Worm (Caenorhabditis elegans) whole organism, midembryonic: Measurements from ENCODE around the gene F53A2.9.

Source experiments
- T22C8.4 ChIP-seq: fragments of 200-800 bp; sonication (Bioruptor generic); IDR thresholded peaks from 2 replicates; pipeline ENCODE4 v1.3.6; 2022; ENCODE audit warnings: missing genetic modification characterization, missing compliant biosample characterization
- cog-1 ChIP-seq: sonication (generic microtip); optimal IDR thresholded peaks from 2 replicates; lab custom pipeline; 2016; ENCODE audit warnings: missing genetic modification characterization, missing compliant biosample characterization
- flt-1 ChIP-seq: fragments of 200-800 bp; sonication (Bioruptor generic); IDR thresholded peaks from 2 replicates; pipeline ENCODE4 v1.3.6; 2022; ENCODE audit warnings: missing genetic modification characterization, missing compliant biosample characterization
- ref-1 ChIP-seq: fragments of 200-800 bp; sonication (Bioruptor generic); conservative IDR thresholded peaks from 2 replicates; pipeline ENCODE4 v1.3.6; 2022; ENCODE audit warnings: missing genetic modification reagents, missing genetic modification characterization, missing compliant biosample characterization
- tab-1 ChIP-seq: fragments of 200-800 bp; sonication (Bioruptor generic); IDR thresholded peaks from 2 replicates; pipeline ENCODE4 v1.3.6; 2022; ENCODE audit warnings: missing genetic modification characterization, missing compliant biosample characterization
- ztf-29 ChIP-seq: fragments of 200-800 bp; sonication (Bioruptor generic); IDR thresholded peaks from 2 replicates; pipeline ENCODE4 v1.3.6; 2022; ENCODE audit warnings: missing genetic modification reagents, missing genetic modification characterization, missing compliant biosample characterization

ce11 chrIII:13340504-13341274 is 18.5 kb downstream of the F53A2.9 start:
- TF ChIP-seq ztf-29 (no peak), T22C8.4 (GFP tag; lab: Robert Waterston, UW) (0 out of 2 replicates have a peak, but pooled peaks have one; percentile 10), ref-1 (GFP tag; lab: Robert Waterston, UW) (no peak), cog-1 (tag; lab: Kevin White, UChicago) (no peak), tab-1 (no peak), flt-1 (GFP tag; lab: Robert Waterston, UW) (no peak)
